Fruit fly (Drosophila melanogaster) whole organism, embryonic: ENCODE measurements around the gene CG12321.

Source experiments
- CG34224 ChIP-seq: fragments of 200-800 bp; sonication (Bioruptor generic); IDR thresholded peaks from 3 replicates; pipeline ENCODE4 v1.3.6; 2022; ENCODE audit warnings: missing biosample characterization, missing genetic modification characterization; ENCODE audit not compliant: partially characterized antibody
- h ChIP-seq: fragments of >200 bp; optimal IDR thresholded peaks from 2 replicates; lab custom pipeline; 2017

dm6 chr3R:18196622-18196990 lies 8.1 kb upstream of the CG12321 start:
- TF ChIP-seq CG34224 (GFP tag; lab: Robert Waterston, UW) = no peak
- TF ChIP-seq h (lab: Kevin White, UChicago) = no peak
